Worm (Caenorhabditis elegans) whole organism, L4/young adult: ENCODE data around the gene srsx-37.
"Not testable (repeated sequence)": the region's sequence is repeated elsewhere in the genome, so short reads cannot be mapped to it uniquely, and the experiment has no call there.

Source experiments
- W03F9.2 ChIP-seq: fragments of 150-350 bp; optimal IDR thresholded peaks from 2 replicates; lab custom pipeline; 2014; ENCODE audit warnings: missing biosample characterization, missing genetic modification characterization
- dao-5 ChIP-seq: sonication (generic microtip); optimal IDR thresholded peaks from 2 replicates; lab custom pipeline; 2016; ENCODE audit warnings: missing genotype, missing genetic modification characterization, moderate library complexity, missing compliant biosample characterization
- him-1 ChIP-seq: sonication (generic microtip); optimal IDR thresholded peaks from 2 replicates; lab custom pipeline; 2016; ENCODE audit warnings: missing genotype, missing genetic modification reagents, missing genetic modification characterization, missing compliant biosample characterization

Gene srsx-37

DNA sequence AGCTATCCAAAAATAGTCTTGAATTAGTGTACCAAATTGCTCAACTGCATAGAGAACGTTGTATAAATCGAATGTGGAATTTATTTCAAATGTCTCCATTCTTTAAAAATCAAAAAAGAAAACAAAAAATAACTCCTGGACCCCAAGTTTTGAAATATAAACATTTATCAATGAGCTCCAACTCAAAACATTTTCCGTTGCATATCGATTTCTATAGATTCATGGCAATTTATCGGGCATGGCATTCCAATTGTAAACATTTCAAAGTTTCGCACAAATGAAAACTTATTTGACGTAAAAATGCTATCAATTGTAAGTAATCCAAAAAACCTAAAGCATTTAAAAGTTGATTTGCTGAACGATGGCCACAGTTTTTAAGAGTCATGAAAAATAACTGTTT is 20.4 kb downstream of the srsx-37 start, which contains the start of gene srw-12:
Gene srw-12 (minus strand): TSS at position 101 of the 400 bp plus-strand sequence.
- TF ChIP-seq W03F9.2 (tag; lab: Kevin White, UChicago): no peak
- TF ChIP-seq him-1: no peak
- TF ChIP-seq dao-5 (tag; lab: Kevin White, UChicago): no peak

DNA sequence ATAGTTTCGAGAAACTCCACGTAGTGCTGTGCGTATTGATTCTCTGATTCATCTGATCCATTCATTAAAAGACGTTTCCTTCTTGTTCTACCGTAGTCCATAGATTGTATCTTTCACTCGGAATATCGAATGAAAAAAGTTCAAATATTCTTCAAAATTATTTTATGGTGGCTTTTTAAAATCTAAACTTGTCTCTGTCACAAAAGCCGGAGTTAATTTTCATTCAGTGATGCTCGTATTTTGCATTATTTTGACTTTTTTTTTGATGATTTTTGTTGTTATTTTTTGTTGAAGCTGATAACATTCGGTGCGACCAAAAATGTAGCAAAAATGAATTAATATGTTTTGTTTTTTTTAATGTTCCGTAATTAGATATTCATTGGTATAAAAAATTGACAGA is 23.3 kb downstream of the srsx-37 start, which contains the start of gene nhr-164:
Gene nhr-164 (minus strand): TSS at position 101 of the 400 bp plus-strand sequence.
- TF ChIP-seq dao-5 (tag; lab: Kevin White, UChicago) (no peak), him-1 (no peak), W03F9.2 (tag; lab: Kevin White, UChicago) (no peak)

DNA sequence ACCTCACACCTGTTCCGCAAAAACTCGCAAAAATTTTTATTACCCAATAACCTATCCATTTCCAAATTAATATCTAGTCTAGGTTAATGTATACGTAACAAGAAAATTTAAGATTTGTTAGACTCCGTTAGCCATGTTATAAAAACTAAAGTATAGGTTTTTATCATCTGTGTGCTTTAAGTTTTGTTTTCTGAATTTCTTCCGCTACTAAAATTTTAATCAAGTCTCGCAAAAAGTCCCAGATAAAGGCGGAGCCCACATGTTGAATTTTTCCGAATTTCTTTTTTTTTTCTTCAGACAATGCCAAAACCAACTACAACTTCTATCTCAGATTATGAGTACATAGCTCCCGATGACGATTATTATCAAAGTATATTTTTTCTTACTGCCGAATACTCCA is 26.7 kb downstream of the srsx-37 start, which contains the start of gene srw-13:
Gene srw-13 (plus strand): TSS at position 301 of the 400 bp plus-strand sequence.
- no peak for TF ChIP-seq him-1
- no peak for TF ChIP-seq dao-5 (tag; lab: Kevin White, UChicago)
- TF ChIP-seq W03F9.2 (tag; lab: Kevin White, UChicago): no peak

DNA sequence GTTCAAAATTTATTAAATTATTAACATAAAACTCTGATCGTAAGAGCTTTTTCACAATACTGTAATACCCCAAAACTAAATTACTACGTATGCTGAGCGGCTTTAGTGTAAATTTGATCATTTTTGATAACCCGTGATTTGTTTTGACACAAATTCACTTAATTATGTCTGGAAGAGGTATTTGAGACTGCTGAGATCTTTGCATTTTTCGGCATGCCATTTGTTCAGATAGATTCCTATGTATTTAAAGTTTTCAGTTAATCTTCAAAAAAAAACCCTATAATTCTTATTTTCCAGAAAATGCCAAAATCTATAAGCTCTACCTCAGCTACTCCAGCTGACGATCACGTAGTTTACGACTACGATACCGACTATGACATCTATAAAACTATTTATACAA is 28.7 kb downstream of the srsx-37 start, which contains the start of gene srw-15:
Gene srw-15 (plus strand): TSS at position 301 of the 400 bp plus-strand sequence.
- no peak for TF ChIP-seq W03F9.2 (tag; lab: Kevin White, UChicago)
- no peak for TF ChIP-seq him-1
- TF ChIP-seq dao-5 (tag; lab: Kevin White, UChicago): no peak

DNA sequence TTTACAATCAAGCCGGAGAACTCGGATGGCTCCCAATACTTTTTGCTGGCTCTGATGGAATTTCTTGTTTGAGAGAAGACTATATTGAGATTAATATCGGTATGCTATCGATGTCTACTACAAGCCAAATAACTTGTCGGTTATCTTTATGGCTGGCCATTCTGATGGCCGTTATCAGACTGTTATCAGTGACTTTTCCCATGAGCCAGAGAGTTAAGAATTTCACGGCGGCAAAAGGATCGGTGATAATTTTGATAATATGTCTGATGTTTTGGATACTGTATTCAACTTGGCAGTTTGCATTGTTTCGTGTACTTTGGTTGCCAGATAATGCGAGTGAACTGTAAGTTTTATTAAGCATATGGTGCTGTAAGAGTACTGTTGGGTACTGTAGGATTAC is 32.7 kb downstream of the srsx-37 start:
- TF ChIP-seq him-1: no peak
- TF ChIP-seq dao-5 (tag; lab: Kevin White, UChicago): no peak
- no peak for TF ChIP-seq W03F9.2 (tag; lab: Kevin White, UChicago)

DNA sequence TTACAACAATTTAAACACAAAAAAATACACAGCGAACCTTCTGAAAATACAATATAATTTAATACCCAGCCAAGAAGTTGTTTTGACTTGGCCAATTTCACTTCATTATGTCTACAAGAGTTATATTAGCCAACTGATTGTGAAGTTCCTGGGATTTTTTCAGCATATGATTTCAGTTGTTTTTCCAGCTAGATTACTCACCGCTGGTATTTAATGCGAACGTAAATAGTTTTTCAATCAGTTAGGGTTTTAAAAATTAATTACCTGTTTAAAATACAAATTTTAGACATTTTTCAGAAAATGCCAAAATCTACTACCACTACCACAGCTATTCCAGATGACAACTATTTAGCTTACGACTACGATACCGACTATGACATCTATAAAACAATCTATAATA is 33.3 kb downstream of the srsx-37 start, which contains the start of gene srw-14:
Gene srw-14 (plus strand): TSS at position 301 of the 400 bp plus-strand sequence.
- TF ChIP-seq him-1 (no peak), dao-5 (tag; lab: Kevin White, UChicago) (no peak), W03F9.2 (tag; lab: Kevin White, UChicago) (no peak)

DNA sequence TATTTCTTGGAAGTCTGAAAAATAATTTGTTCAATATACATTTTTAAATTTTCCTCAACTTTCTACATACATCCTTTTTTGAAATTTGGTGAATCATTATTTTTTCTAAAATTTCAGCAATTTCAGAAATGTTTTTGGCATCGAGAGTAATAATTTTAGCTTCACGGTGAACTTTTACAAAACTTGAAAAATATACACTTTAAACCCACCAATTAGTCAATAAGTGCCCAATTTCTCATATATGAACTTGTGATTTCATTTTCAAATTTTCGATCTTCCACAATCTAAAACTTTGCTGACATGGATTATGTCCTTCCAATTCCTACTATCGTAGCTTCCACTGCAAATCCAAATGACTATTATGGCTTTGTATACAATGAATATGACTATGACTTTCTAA is 35.3 kb downstream of the srsx-37 start, which contains the start of gene srw-24:
Gene srw-24 (plus strand): TSS at position 301 of the 400 bp plus-strand sequence.
- TF ChIP-seq W03F9.2 (tag; lab: Kevin White, UChicago) (no peak), dao-5 (tag; lab: Kevin White, UChicago) (no peak), him-1 (no peak)

DNA sequence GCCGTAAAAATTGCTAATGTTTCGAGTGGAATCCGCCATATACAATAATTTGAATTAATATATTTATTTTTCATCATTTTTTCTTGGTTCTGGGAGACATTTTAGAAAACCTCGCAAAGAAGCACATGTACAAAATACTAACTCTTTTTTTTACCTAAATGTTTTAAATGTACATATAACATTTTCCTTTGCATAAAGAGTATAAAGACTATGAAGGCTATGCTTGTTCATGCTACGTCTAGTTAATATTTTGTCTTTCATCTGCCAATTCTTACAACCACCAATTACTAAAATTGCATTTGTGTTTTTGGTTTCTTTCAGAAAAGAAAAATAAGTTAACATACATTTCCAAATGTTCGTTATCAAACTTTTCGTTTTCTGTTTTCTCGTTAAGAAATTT is 37.6 kb downstream of the srsx-37 start, which contains the start of gene irld-25:
Gene irld-25 (plus strand): TSS at position 301 of the 400 bp plus-strand sequence.
- TF ChIP-seq dao-5 (tag; lab: Kevin White, UChicago) (no peak), W03F9.2 (tag; lab: Kevin White, UChicago) (no peak), him-1 (no peak)

DNA sequence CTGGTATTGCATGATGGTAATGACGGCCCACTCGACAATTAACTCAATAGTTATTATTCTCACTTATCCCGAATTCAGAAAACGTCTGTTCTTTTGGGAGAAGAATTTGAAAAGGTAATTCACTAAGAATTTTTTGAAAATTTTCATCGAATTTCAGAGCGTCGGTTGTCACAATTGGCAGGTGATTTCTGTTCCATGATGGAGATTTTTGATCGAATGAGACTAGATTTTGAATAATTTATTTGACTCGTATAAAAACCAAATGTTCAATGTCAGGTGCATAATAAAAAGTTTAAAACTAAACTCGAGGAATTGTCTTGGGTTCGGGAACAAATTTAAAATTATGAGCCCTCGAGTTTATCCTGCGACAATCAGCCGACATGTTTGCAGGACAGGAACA is 42.2 kb downstream of the srsx-37 start, which contains the start of gene sri-25:
Gene sri-25 (plus strand): TSS at position 301 of the 400 bp plus-strand sequence.
- TF ChIP-seq him-1: no peak
- TF ChIP-seq W03F9.2 (tag; lab: Kevin White, UChicago): no peak
- TF ChIP-seq dao-5 (tag; lab: Kevin White, UChicago): no peak

DNA sequence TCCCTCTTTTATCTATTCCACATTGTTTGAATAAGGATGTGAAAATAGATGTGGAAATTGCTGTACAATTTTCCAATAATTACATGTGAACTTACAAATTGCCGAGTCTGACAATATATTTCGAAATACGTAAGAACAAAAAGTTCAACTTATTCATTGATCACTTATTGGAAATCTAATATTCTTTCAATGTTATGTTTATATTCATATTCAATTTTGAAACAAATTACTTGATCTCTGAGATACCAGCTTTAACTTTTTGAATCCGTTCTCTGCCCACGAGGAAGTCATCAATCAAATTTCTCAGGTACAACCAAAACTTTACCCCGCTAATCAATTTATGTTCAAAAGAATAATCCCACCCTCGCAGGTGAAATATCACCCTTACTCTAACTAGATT is 43.8 kb downstream of the srsx-37 start, which contains the start of gene sri-26:
Gene sri-26 (plus strand): TSS at position 301 of the 400 bp plus-strand sequence.
- not testable (repeated sequence) for TF ChIP-seq him-1; dao-5 (tag; lab: Kevin White, UChicago); W03F9.2 (tag; lab: Kevin White, UChicago)

DNA sequence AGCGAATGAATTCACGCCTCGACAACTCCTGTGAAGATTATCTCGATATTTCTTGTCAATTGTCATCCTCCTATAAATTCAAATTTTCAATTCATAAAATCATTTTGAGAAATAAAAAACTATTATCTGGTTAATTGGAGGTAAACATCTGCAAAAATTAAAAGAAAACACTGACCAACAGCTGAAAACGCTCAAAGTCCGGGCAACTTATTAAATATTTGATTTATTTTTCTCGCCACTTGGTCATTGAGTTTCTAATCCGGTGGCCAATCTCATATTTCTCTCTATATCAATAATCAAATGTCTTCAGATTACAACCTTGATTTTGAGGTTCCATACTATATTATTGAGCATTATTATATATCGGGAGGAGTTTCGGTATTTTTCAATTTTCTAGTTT is 47.1 kb downstream of the srsx-37 start, which contains the start of gene sri-24:
Gene sri-24 (plus strand): TSS at position 301 of the 400 bp plus-strand sequence.
- TF ChIP-seq him-1; dao-5 (tag; lab: Kevin White, UChicago); W03F9.2 (tag; lab: Kevin White, UChicago): not testable (repeated sequence)

DNA sequence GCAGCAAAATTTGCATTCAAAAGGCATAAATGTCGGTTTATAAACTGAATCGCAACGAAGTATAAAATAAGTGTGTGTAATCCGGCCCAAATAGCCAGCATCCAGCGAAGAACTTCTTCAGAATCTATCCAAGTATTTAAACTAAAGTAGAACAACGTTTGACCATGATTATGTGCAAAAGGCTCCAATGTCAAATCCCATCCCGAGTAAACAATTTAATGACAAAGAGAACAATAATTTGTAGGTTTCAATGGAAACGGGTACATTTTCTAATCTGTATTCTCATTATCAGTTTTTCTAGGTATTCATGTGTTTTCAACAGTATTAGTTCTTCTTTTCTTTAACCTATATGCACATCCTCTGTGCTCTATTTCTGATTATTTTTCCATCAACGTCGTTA is 51.3 kb downstream of the srsx-37 start, which contains the start of gene C41G6.12:
Gene C41G6.12 (minus strand): TSS at position 101 of the 400 bp plus-strand sequence.
- TF ChIP-seq W03F9.2 (tag; lab: Kevin White, UChicago); dao-5 (tag; lab: Kevin White, UChicago); him-1: not testable (repeated sequence)
